Fruit fly (Drosophila melanogaster) whole organism, embryonic: Measurements from ENCODE around the gene CG14618.

Experiments
- Abd-B ChIP-seq: fragments of 200-800 bp; sonication (Bioruptor generic); optimal IDR thresholded peaks from 2 replicates; lab custom pipeline; 2018; ENCODE audit warnings: missing biosample characterization, mild to moderate bottlenecking, missing genetic modification characterization, moderate library complexity
- Bgb ChIP-seq: fragments of 200-800 bp; sonication (Bioruptor generic); IDR thresholded peaks from 2 replicates; pipeline ENCODE4 v1.3.6; 2022; ENCODE audit warnings: missing biosample characterization, missing genetic modification characterization; ENCODE audit not compliant: partially characterized antibody
- Bteb2 ChIP-seq: fragments of 200-800 bp; sonication (Bioruptor generic); optimal IDR thresholded peaks from 2 replicates; lab custom pipeline; 2016; ENCODE audit warnings: missing biosample characterization, missing genetic modification characterization
- CG11085 ChIP-seq: fragments of 200-800 bp; sonication (Bioruptor generic); IDR thresholded peaks from 2 replicates; pipeline ENCODE4 v1.3.6; 2022; ENCODE audit warnings: missing biosample characterization, missing genetic modification characterization
- CG13287 ChIP-seq: fragments of 200-800 bp; sonication (Bioruptor generic); IDR thresholded peaks from 2 replicates; pipeline ENCODE4 v1.3.6; 2022; ENCODE audit warnings: missing biosample characterization, missing genetic modification characterization; ENCODE audit not compliant: partially characterized antibody
- CG14441 ChIP-seq: fragments of 200-800 bp; sonication (Bioruptor generic); IDR thresholded peaks from 2 replicates; pipeline ENCODE4 v1.3.6; 2022; ENCODE audit warnings: missing biosample characterization, missing genetic modification characterization
- CG17186 ChIP-seq: fragments of 200-800 bp; sonication (Bioruptor generic); optimal IDR thresholded peaks from 3 replicates; lab custom pipeline; 2017; ENCODE audit warnings: missing biosample characterization, missing genetic modification reagents, missing genetic modification characterization
- CG3281 ChIP-seq: fragments of 200-800 bp; sonication (Bioruptor generic); optimal IDR thresholded peaks from 3 replicates; lab custom pipeline; 2017; ENCODE audit warnings: missing biosample characterization, mild to moderate bottlenecking, missing genetic modification characterization
- CG34224 ChIP-seq: fragments of 200-800 bp; sonication (Bioruptor generic); IDR thresholded peaks from 3 replicates; pipeline ENCODE4 v1.3.6; 2022; ENCODE audit warnings: missing biosample characterization, missing genetic modification characterization; ENCODE audit not compliant: partially characterized antibody
- CG3995 ChIP-seq: fragments of 200-800 bp; sonication (Bioruptor generic); optimal IDR thresholded peaks from 3 replicates; lab custom pipeline; 2016; ENCODE audit warnings: missing biosample characterization, missing genetic modification characterization
- CG4424 ChIP-seq: fragments of 200-800 bp; sonication (Bioruptor generic); optimal IDR thresholded peaks from 3 replicates; lab custom pipeline; 2016; ENCODE audit warnings: missing biosample characterization, missing genetic modification characterization
- CG5953 ChIP-seq: fragments of 200-800 bp; sonication (Bioruptor generic); IDR thresholded peaks from 2 replicates; pipeline ENCODE4 v1.3.6; 2022; ENCODE audit warnings: missing biosample characterization, missing genetic modification characterization
- CG7928 ChIP-seq: fragments of 200-800 bp; sonication (Bioruptor generic); optimal IDR thresholded peaks from 2 replicates; lab custom pipeline; 2017; ENCODE audit warnings: missing biosample characterization, mild to moderate bottlenecking, missing genetic modification characterization
- CHES-1-like ChIP-seq: fragments of 200-800 bp; sonication (Bioruptor generic); optimal IDR thresholded peaks from 2 replicates; lab custom pipeline; 2016; ENCODE audit warnings: missing biosample characterization, missing genetic modification characterization
- Dll ChIP-seq: fragments of 200-800 bp; sonication (Bioruptor generic); IDR thresholded peaks from 4 replicates; pipeline ENCODE4 v1.3.6; 2022; ENCODE audit warnings: missing biosample characterization, missing genetic modification characterization; ENCODE audit not compliant: partially characterized antibody
- Dp ChIP-seq: fragments of 200-800 bp; sonication (Bioruptor generic); optimal IDR thresholded peaks from 2 replicates; lab custom pipeline; 2018; ENCODE audit warnings: missing biosample characterization, mild to moderate bottlenecking, missing genetic modification characterization, moderate library complexity
- Dref ChIP-seq: fragments of 200-800 bp; sonication (Bioruptor generic); IDR thresholded peaks from 2 replicates; pipeline ENCODE4 v1.3.6; 2022; ENCODE audit warnings: missing biosample characterization, missing genetic modification characterization
- E2f1 ChIP-seq: fragments of 200-800 bp; sonication (Bioruptor generic); IDR thresholded peaks from 2 replicates; pipeline ENCODE4 v1.3.6; 2022; ENCODE audit warnings: missing biosample characterization, missing genetic modification characterization
- E2f2 ChIP-seq: fragments of 200-800 bp; sonication (Bioruptor generic); IDR thresholded peaks from 2 replicates; pipeline ENCODE4 v1.3.6; 2022; ENCODE audit warnings: missing biosample characterization, missing genetic modification characterization
- HLH3B ChIP-seq: fragments of 200-800 bp; sonication (Bioruptor generic); IDR thresholded peaks from 2 replicates; pipeline ENCODE4 v1.3.6; 2022; ENCODE audit warnings: missing biosample characterization, missing genetic modification characterization
- HLH4C ChIP-seq: fragments of 200-800 bp; sonication (Bioruptor generic); IDR thresholded peaks from 3 replicates; pipeline ENCODE4 v1.3.6; 2022; ENCODE audit warnings: missing biosample characterization, missing genetic modification characterization; ENCODE audit not compliant: partially characterized antibody
- Hmx ChIP-seq: fragments of 200-800 bp; sonication (Bioruptor generic); optimal IDR thresholded peaks from 2 replicates; lab custom pipeline; 2016; ENCODE audit warnings: missing biosample characterization, missing genetic modification characterization
- MBD-R2 ChIP-seq: fragments of 200-800 bp; sonication (Bioruptor generic); IDR thresholded peaks from 2 replicates; pipeline ENCODE4 v1.3.6; 2022; ENCODE audit warnings: missing biosample characterization, missing genetic modification characterization
- MESR4 ChIP-seq: fragments of 200-800 bp; sonication (Bioruptor generic); optimal IDR thresholded peaks from 2 replicates; lab custom pipeline; 2018; ENCODE audit warnings: missing biosample characterization, mild to moderate bottlenecking, missing genetic modification characterization, moderate library complexity
- MTF-1 ChIP-seq: fragments of 200-800 bp; sonication (Bioruptor generic); optimal IDR thresholded peaks from 2 replicates; lab custom pipeline; 2018; ENCODE audit warnings: missing biosample characterization, mild to moderate bottlenecking, missing genetic modification characterization, borderline replicate concordance
- NK7.1 ChIP-seq: fragments of 200-800 bp; sonication (Bioruptor generic); optimal IDR thresholded peaks from 3 replicates; lab custom pipeline; 2016; ENCODE audit warnings: missing biosample characterization, missing genetic modification characterization
- Neu2 ChIP-seq: fragments of 200-800 bp; sonication (Bioruptor generic); optimal IDR thresholded peaks from 3 replicates; lab custom pipeline; 2016; ENCODE audit warnings: missing biosample characterization, missing genetic modification characterization, borderline replicate concordance
- Scr ChIP-seq: fragments of 200-800 bp; sonication (Bioruptor generic); IDR thresholded peaks from 2 replicates; pipeline ENCODE4 v1.3.6; 2022; ENCODE audit warnings: missing biosample characterization, missing genetic modification characterization; ENCODE audit not compliant: partially characterized antibody
- Sin3A ChIP-seq: fragments of >200 bp; optimal IDR thresholded peaks from 2 replicates; lab custom pipeline; 2018
- Ssrp ChIP-seq: fragments of 200-800 bp; sonication (Bioruptor generic); optimal IDR thresholded peaks from 2 replicates; lab custom pipeline; 2018; ENCODE audit warnings: missing biosample characterization, mild to moderate bottlenecking, missing genetic modification characterization, moderate library complexity
- ato ChIP-seq: fragments of 200-800 bp; sonication (Bioruptor generic); IDR thresholded peaks from 2 replicates; pipeline ENCODE4 v1.3.6; 2022; ENCODE audit warnings: missing biosample characterization, missing genetic modification characterization; ENCODE audit not compliant: partially characterized antibody
- bbx ChIP-seq: fragments of 200-800 bp; sonication (Bioruptor generic); IDR thresholded peaks from 2 replicates; pipeline ENCODE4 v1.3.6; 2022; ENCODE audit warnings: missing biosample characterization, missing genetic modification characterization; ENCODE audit not compliant: partially characterized antibody
- cg ChIP-seq: fragments of 200-800 bp; sonication (Bioruptor generic); optimal IDR thresholded peaks from 3 replicates; lab custom pipeline; 2019; ENCODE audit warnings: missing biosample characterization, mild to moderate bottlenecking, missing genetic modification characterization, moderate library complexity
- chinmo ChIP-seq: fragments of 200-800 bp; sonication (Bioruptor generic); IDR thresholded peaks from 4 replicates; pipeline ENCODE4 v1.3.6; 2022; ENCODE audit warnings: missing biosample characterization, missing genetic modification characterization; ENCODE audit not compliant: partially characterized antibody
- chn ChIP-seq: fragments of 200-800 bp; sonication (Bioruptor generic); optimal IDR thresholded peaks from 2 replicates; lab custom pipeline; 2016; ENCODE audit warnings: missing biosample characterization, missing genetic modification characterization
- dan ChIP-seq: fragments of 200-800 bp; sonication (Bioruptor generic); IDR thresholded peaks from 2 replicates; pipeline ENCODE4 v1.3.6; 2022; ENCODE audit warnings: missing biosample characterization, missing genetic modification characterization
- eve ChIP-seq, 2 experiments: fragments of >200 bp; optimal IDR thresholded peaks; 2 replicates each; lab custom pipeline; 2017; ENCODE audit warnings: missing biosample characterization in 2 of 2, missing genetic modification characterization in 2 of 2
- fd3F ChIP-seq: fragments of 200-800 bp; sonication (Bioruptor generic); optimal IDR thresholded peaks from 2 replicates; lab custom pipeline; 2018; ENCODE audit warnings: missing biosample characterization, mild to moderate bottlenecking, missing genetic modification characterization, moderate library complexity
- fd64A ChIP-seq: fragments of 200-800 bp; sonication (Bioruptor generic); optimal IDR thresholded peaks from 3 replicates; lab custom pipeline; 2018; ENCODE audit warnings: missing biosample characterization, mild to moderate bottlenecking, missing genetic modification characterization
- hth ChIP-seq: fragments of >200 bp; optimal IDR thresholded peaks from 2 replicates; lab custom pipeline; 2017; ENCODE audit warnings: inconsistent platforms
- ind ChIP-seq: fragments of 200-800 bp; sonication (Bioruptor generic); optimal IDR thresholded peaks from 3 replicates; lab custom pipeline; 2016; ENCODE audit warnings: missing biosample characterization, missing genetic modification characterization
- insv ChIP-seq, 2 experiments: fragments of 200-800 bp; sonication (Bioruptor generic); optimal IDR thresholded peaks; 3 replicates each; lab custom pipeline; 2016 to 2018; ENCODE audit warnings: missing biosample characterization in 2 of 2, missing genetic modification characterization in 2 of 2
- mld ChIP-seq: fragments of 200-800 bp; sonication (Bioruptor generic); IDR thresholded peaks from 3 replicates; pipeline ENCODE4 v1.3.6; 2022; ENCODE audit warnings: missing biosample characterization, missing genetic modification characterization; ENCODE audit not compliant: partially characterized antibody
- odd ChIP-seq: fragments of 200-800 bp; sonication (Bioruptor generic); optimal IDR thresholded peaks from 2 replicates; lab custom pipeline; 2017; ENCODE audit warnings: missing biosample characterization, mild to moderate bottlenecking, missing genetic modification characterization
- pzg ChIP-seq: fragments of 200-800 bp; sonication (Bioruptor generic); optimal IDR thresholded peaks from 3 replicates; lab custom pipeline; 2018; ENCODE audit warnings: missing biosample characterization, mild to moderate bottlenecking, missing genetic modification characterization, moderate library complexity
- sens ChIP-seq: fragments of 200-800 bp; sonication (Bioruptor generic); peaks from one replicate; lab custom pipeline; 2016; ENCODE audit warnings: missing biosample characterization, missing genetic modification characterization
- sens-2 ChIP-seq: fragments of 200-800 bp; sonication (Bioruptor generic); IDR thresholded peaks from 2 replicates; pipeline ENCODE4 v1.3.6; 2022; ENCODE audit warnings: missing biosample characterization, missing genetic modification characterization
- shn ChIP-seq: fragments of 200-800 bp; sonication (Bioruptor generic); optimal IDR thresholded peaks from 3 replicates; lab custom pipeline; 2016; ENCODE audit warnings: missing biosample characterization, missing genetic modification characterization
- unc-4 ChIP-seq: fragments of 200-800 bp; sonication (Bioruptor generic); IDR thresholded peaks from 2 replicates; pipeline ENCODE4 v1.3.6; 2022; ENCODE audit warnings: missing biosample characterization, missing genetic modification characterization; ENCODE audit not compliant: partially characterized antibody
- unpg ChIP-seq: fragments of 200-800 bp; sonication (Bioruptor generic); optimal IDR thresholded peaks from 3 replicates; lab custom pipeline; 2018; ENCODE audit warnings: missing biosample characterization, mild to moderate bottlenecking, missing genetic modification characterization, moderate library complexity
- yki ChIP-seq: fragments of >200 bp; optimal IDR thresholded peaks from 3 replicates; lab custom pipeline; 2018

The CG14618 gene

dm6 chrX:22471819-22472218, 1.7 kb upstream of the CG14618 start, which contains the start of gene CG14613 (continued):
- TF ChIP-seq Ssrp (tag; lab: Kevin White, UChicago) = no peak
- TF ChIP-seq yki (lab: Kevin White, UChicago) = no peak
- TF ChIP-seq sens (GFP tag; lab: Kevin White, UChicago) = peak; percentile 47
- no peak for TF ChIP-seq CG4424 (GFP tag; lab: Kevin White, UChicago)
- no peak for TF ChIP-seq mld (GFP tag; lab: Robert Waterston, UW)
- TF ChIP-seq dan (GFP tag; lab: Robert Waterston, UW) = no peak
- no peak for TF ChIP-seq CHES-1-like (GFP tag; lab: Kevin White, UChicago)
- TF ChIP-seq unc-4 (GFP tag; lab: Robert Waterston, UW) = 0 out of 2 replicates have a peak, but pooled peaks have one; percentile 36
- peak; percentile 35; the same call in 1 of the 2 replicates for TF ChIP-seq bbx
- TF ChIP-seq Bteb2 = no peak
- peak; percentile 27; the same call in 1 of the 2 replicates for TF ChIP-seq CG13287 (GFP tag; lab: Robert Waterston, UW)
- no peak for TF ChIP-seq eve (GFP tag; optimal IDR thresholded peaks at IDR 0.05; lab: Kevin White, UChicago)
- 0 out of 4 replicates have a peak, but pooled peaks have one; percentile 14 for TF ChIP-seq Dll (GFP tag; lab: Robert Waterston, UW)
- no peak for TF ChIP-seq Abd-B
- TF ChIP-seq MBD-R2 = peak; percentile 60; the same call in 1 of the 2 replicates
- TF ChIP-seq insv (GFP tag; optimal IDR thresholded peaks at IDR 0.05; lab: Kevin White, UChicago) = no peak
- TF ChIP-seq hth (lab: Kevin White, UChicago) = no peak
- TF ChIP-seq Bgb (GFP tag; lab: Robert Waterston, UW) = no peak; the same call in 1 of the 2 replicates
- no peak for TF ChIP-seq CG3281 (GFP tag; lab: Kevin White, UChicago)
- TF ChIP-seq E2f2 (GFP tag; lab: Robert Waterston, UW) = peak; percentile 21; the same call in 1 of the 2 replicates
- 0 out of 2 replicates have a peak, but pooled peaks have one; percentile 8 for TF ChIP-seq Scr
- no peak for TF ChIP-seq MTF-1
- TF ChIP-seq ind = no peak
- TF ChIP-seq ato (GFP tag; lab: Robert Waterston, UW) = no peak
- no peak for TF ChIP-seq unpg
- TF ChIP-seq MESR4 (GFP tag; lab: Kevin White, UChicago) = peak; percentile 25
- TF ChIP-seq shn (GFP tag; lab: Kevin White, UChicago) = no peak
- peak; percentile 5 for TF ChIP-seq Dp
- no peak for TF ChIP-seq CG11085 (GFP tag; lab: Robert Waterston, UW)
- TF ChIP-seq Dref = peak; percentile 63
- no peak for TF ChIP-seq Neu2 (GFP tag; lab: Kevin White, UChicago)
- no peak for TF ChIP-seq CG5953 (GFP tag; lab: Robert Waterston, UW)
- TF ChIP-seq chn (GFP tag; lab: Kevin White, UChicago) = no peak
- TF ChIP-seq HLH4C = 0 out of 3 replicates have a peak, but pooled peaks have one; percentile 28
- no peak for TF ChIP-seq NK7.1 (GFP tag; lab: Kevin White, UChicago)
- TF ChIP-seq Hmx (GFP tag; lab: Kevin White, UChicago) = no peak
- TF ChIP-seq cg = no peak
- TF ChIP-seq CG34224 (GFP tag; lab: Robert Waterston, UW) = 0 out of 3 replicates have a peak, but pooled peaks have one; percentile 22
- TF ChIP-seq sens-2 (GFP tag; lab: Robert Waterston, UW) = no peak
- no peak for TF ChIP-seq fd3F
- TF ChIP-seq chinmo (GFP tag; lab: Robert Waterston, UW) = no peak
- TF ChIP-seq pzg (GFP tag; lab: Kevin White, UChicago) = peak; percentile 30
- no peak for TF ChIP-seq odd (GFP tag; lab: Kevin White, UChicago)
- TF ChIP-seq HLH3B = no peak
- no peak for TF ChIP-seq E2f1 (GFP tag; lab: Robert Waterston, UW)
- TF ChIP-seq CG14441 (GFP tag; lab: Robert Waterston, UW) = no peak
- TF ChIP-seq Sin3A (lab: Kevin White, UChicago) = no peak
- TF ChIP-seq fd64A = no peak
- peak; percentile 94 for TF ChIP-seq CG17186 (GFP tag; lab: Kevin White, UChicago)
- peak; percentile 80 for TF ChIP-seq CG7928 (GFP tag; lab: Kevin White, UChicago)
- TF ChIP-seq CG3995 (GFP tag; lab: Kevin White, UChicago) = no peak
